Worm (Caenorhabditis elegans): ENCODE measurements around the gene osm-1.

- TF ChIP-seq zip-11 (GFP tag; IDR thresholded peaks at IDR 0.05) (no peak), mep-1 (tag; optimal IDR thresholded peaks at IDR 0.05) (no peak), ztf-11 (tag; optimal IDR thresholded peaks at IDR 0.05) (no peak), nhr-41 (GFP tag; IDR thresholded peaks at IDR 0.05) (no peak), nhr-25 (tag; optimal IDR thresholded peaks at IDR 0.05; ENCODE audit: borderline replicate concordance, insufficient read depth) (no peak), R02D3.7 (tag; optimal IDR thresholded peaks at IDR 0.05) (no peak), pha-4 (GFP tag; IDR thresholded peaks at IDR 0.05) (no peak), pha-4 (tag; optimal IDR thresholded peaks at IDR 0.05) (no peak), ama-1 (optimal IDR thresholded peaks at IDR 0.05) (no peak), unc-62 (GFP tag; optimal IDR thresholded peaks at IDR 0.05 in 1 of 2) (no peak), unc-62 (tag; optimal IDR thresholded peaks at IDR 0.05) (no peak), nhr-11 (tag; optimal IDR thresholded peaks at IDR 0.05) (no peak), nhr-111 (GFP tag; optimal IDR thresholded peaks at IDR 0.05) (no peak), dpl-1 (GFP tag; optimal IDR thresholded peaks at IDR 0.05) (no peak), egl-27 (tag; optimal IDR thresholded peaks at IDR 0.05) (no peak), aly-2 (tag; optimal IDR thresholded peaks at IDR 0.05) (no peak)
These were observed 18.8 kb upstream of the osm-1 start for ce11 chrX:16521722-16522121.
